Worm (Caenorhabditis elegans): ENCODE data around the gene H05C05.1.

The H05C05.1 gene

ce11 chrIII:2980927-2981326 is 34.0 kb downstream of the H05C05.1 start:
- TF ChIP-seq F55B11.4 (tag; optimal IDR thresholded peaks at IDR 0.05; ENCODE audit: borderline replicate concordance, insufficient read depth): no peak
- no peak for TF ChIP-seq ztf-28 (GFP tag; IDR thresholded peaks at IDR 0.05)
- no peak for TF ChIP-seq Y95B8A.8 (GFP tag; IDR thresholded peaks at IDR 0.05)
- no peak for TF ChIP-seq unc-130 (GFP tag; optimal IDR thresholded peaks at IDR 0.05)
- no peak for TF ChIP-seq sptf-2 (GFP tag; optimal IDR thresholded peaks at IDR 0.05)
- TF ChIP-seq attf-6 (GFP tag; IDR thresholded peaks at IDR 0.05): no peak
- TF ChIP-seq ceh-27 (GFP tag; optimal IDR thresholded peaks at IDR 0.05): no peak
- no peak for TF ChIP-seq xnd-1 (tag; optimal IDR thresholded peaks at IDR 0.05)
- no peak for TF ChIP-seq hsf-1 (GFP tag; IDR thresholded peaks at IDR 0.05)
- no peak for TF ChIP-seq hrde-1 (tag; optimal IDR thresholded peaks at IDR 0.05; ENCODE audit: borderline replicate concordance)
- TF ChIP-seq hlh-12 (tag; optimal IDR thresholded peaks at IDR 0.05): no peak
- TF ChIP-seq egl-44 (GFP tag; IDR thresholded peaks at IDR 0.05): no peak
- no peak for TF ChIP-seq snpc-3.4 (tag; optimal IDR thresholded peaks at IDR 0.05)
- TF ChIP-seq ekl-4 (GFP tag; IDR thresholded peaks at IDR 0.05): no peak
- TF ChIP-seq lsy-27 (tag; optimal IDR thresholded peaks at IDR 0.05; ENCODE audit: borderline replicate concordance, insufficient read depth): no peak

DNA sequence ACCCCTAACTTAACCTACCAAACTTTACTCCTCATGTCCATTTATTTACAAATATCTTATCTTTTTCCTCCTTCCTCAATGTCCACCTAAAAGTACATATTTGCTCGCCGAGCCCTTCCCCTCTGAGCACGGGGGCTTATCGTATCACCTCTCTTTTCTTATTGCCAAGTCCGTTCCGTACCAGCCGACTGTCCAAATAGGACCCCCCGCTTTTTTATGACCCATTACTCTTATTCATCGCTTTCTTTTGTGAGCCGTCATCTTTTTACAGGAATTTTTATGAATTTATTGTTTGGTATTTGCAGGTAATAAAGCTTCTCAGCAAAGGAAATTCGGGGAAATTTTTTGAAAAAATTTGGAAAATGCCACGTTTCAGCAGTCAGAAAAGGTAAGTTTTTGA is 35.2 kb downstream of the H05C05.1 start, which contains the start of gene Y55D5A.1:
Gene Y55D5A.1, plus strand, starts transcription at position 301 of the 400 bp plus-strand sequence.
- TF ChIP-seq fkh-3 (tag; optimal IDR thresholded peaks at IDR 0.05) (no peak), madf-3 (GFP tag; IDR thresholded peaks at IDR 0.05) (no peak), nhr-120 (GFP tag; IDR thresholded peaks at IDR 0.05) (no peak), hsf-1 (GFP tag; IDR thresholded peaks at IDR 0.05) (no peak), Y53G8AR.9 (GFP tag; conservative IDR thresholded peaks at IDR 0.05) (no peak), lsy-27 (tag; optimal IDR thresholded peaks at IDR 0.05; ENCODE audit: borderline replicate concordance, insufficient read depth) (no peak), efl-1 (GFP tag; optimal IDR thresholded peaks at IDR 0.05) (no peak), Y56A3A.18 (GFP tag; IDR thresholded peaks at IDR 0.05) (no peak), ceh-91 (GFP tag; IDR thresholded peaks at IDR 0.05) (no peak), ceh-27 (GFP tag; optimal IDR thresholded peaks at IDR 0.05) (no peak), bed-2 (GFP tag; IDR thresholded peaks at IDR 0.05) (no peak), ccch-3 (GFP tag; optimal IDR thresholded peaks at IDR 0.05) (no peak), F57A8.1 (GFP tag; optimal IDR thresholded peaks at IDR 0.05) (no peak)

DNA sequence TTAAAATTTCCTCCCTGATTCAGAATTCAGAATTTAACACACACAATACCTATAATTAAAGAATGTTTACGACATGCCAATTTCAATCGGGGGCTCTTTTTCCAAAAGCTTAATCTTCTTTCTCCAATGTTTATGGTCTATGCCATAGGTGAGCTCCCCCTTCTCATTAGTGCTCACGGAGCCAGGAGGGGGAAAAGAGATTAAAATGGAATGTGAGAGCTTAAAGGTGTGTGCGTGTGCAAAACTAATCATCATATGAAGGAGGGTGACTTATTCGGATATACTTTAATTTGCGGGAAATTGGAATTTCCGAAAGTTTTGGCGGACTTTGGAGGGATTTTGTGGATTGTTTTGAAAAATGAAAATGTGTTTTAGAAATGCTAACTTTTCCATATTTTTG is 36.1 kb downstream of the H05C05.1 start:
- no peak for TF ChIP-seq K11D2.4 (GFP tag; IDR thresholded peaks at IDR 0.05)
- TF ChIP-seq snpc-1.3 (tag; optimal IDR thresholded peaks at IDR 0.05; ENCODE audit: insufficient read depth): no peak
- no peak for TF ChIP-seq attf-6 (GFP tag; IDR thresholded peaks at IDR 0.05)
- TF ChIP-seq zim-3 (tag; optimal IDR thresholded peaks at IDR 0.05): no peak
- no peak for TF ChIP-seq sdz-38 (tag; optimal IDR thresholded peaks at IDR 0.05)
- no peak for TF ChIP-seq D2030.7 (GFP tag; IDR thresholded peaks at IDR 0.05)
- no peak for TF ChIP-seq T07F8.4 (tag; optimal IDR thresholded peaks at IDR 0.05)
- TF ChIP-seq Y67H2A.10 (GFP tag; conservative IDR thresholded peaks at IDR 0.05): no peak
- no peak for TF ChIP-seq hsf-1 (GFP tag; IDR thresholded peaks at IDR 0.05)
- TF ChIP-seq hlh-12 (tag; optimal IDR thresholded peaks at IDR 0.05): no peak
- TF ChIP-seq unc-130 (GFP tag; optimal IDR thresholded peaks at IDR 0.05): no peak

DNA sequence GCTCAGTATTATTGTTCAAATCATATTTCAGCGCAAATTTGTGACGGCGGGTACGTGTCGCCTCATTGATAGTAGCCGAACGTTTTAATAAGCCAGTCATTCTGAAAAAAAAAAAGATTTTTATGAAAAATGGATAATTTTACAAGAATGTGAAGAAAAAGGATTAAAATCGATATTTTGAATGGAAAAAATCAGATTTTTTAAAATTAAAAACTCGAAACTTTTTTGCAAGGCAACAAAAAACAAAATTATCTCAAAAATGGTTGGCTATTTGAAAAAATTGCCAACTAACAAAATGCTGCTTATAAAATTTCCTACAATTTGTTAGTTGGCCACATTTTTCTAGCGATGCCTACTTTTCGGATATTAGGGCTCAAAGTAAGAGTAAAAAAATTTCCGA is 43.0 kb downstream of the H05C05.1 start, which contains the start of gene Y55D5A.4:
Gene Y55D5A.4, minus strand, starts transcription at position 101 of the 400 bp plus-strand sequence.
- TF ChIP-seq lin-26 (GFP tag; IDR thresholded peaks at IDR 0.05) (no peak), ccch-3 (GFP tag; optimal IDR thresholded peaks at IDR 0.05) (no peak), ztf-18 (tag; optimal IDR thresholded peaks at IDR 0.05) (no peak), sptf-2 (GFP tag; optimal IDR thresholded peaks at IDR 0.05) (no peak), rcor-1 (GFP tag; IDR thresholded peaks at IDR 0.05) (no peak), ekl-4 (GFP tag; IDR thresholded peaks at IDR 0.05) (no peak), C06A6.2 (GFP tag; conservative IDR thresholded peaks at IDR 0.05) (no peak), F33H1.4 (GFP tag; IDR thresholded peaks at IDR 0.05) (no peak), mxl-1 (tag; optimal IDR thresholded peaks at IDR 0.05) (no peak), nfyb-1 (GFP tag; IDR thresholded peaks at IDR 0.05) (no peak), repo-1 (tag; optimal IDR thresholded peaks at IDR 0.05) (no peak), hmg-20 (GFP tag; IDR thresholded peaks at IDR 0.05) (no peak)

Data from whole organism, young adult.